Fruit fly (Drosophila melanogaster) whole organism, embryonic: ENCODE results near the gene trx.

Experiments used
- Abd-B ChIP-seq: fragments of 200-800 bp; sonication (Bioruptor generic); optimal IDR thresholded peaks from 2 replicates; lab custom pipeline; 2018; ENCODE audit warnings: missing biosample characterization, mild to moderate bottlenecking, missing genetic modification characterization, moderate library complexity
- Atf-2 ChIP-seq: fragments of 200-800 bp; sonication (Bioruptor generic); optimal IDR thresholded peaks from 2 replicates; lab custom pipeline; 2016; ENCODE audit warnings: missing biosample characterization, missing genetic modification characterization
- Atf3 ChIP-seq: fragments of 200-800 bp; sonication (Bioruptor generic); optimal IDR thresholded peaks from 3 replicates; lab custom pipeline; 2016; ENCODE audit warnings: missing biosample characterization, missing genetic modification characterization
- BEAF-32 ChIP-seq: fragments of 200-800 bp; sonication (Bioruptor generic); optimal IDR thresholded peaks from 3 replicates; lab custom pipeline; 2017; ENCODE audit warnings: missing biosample characterization, missing genetic modification characterization, mild to moderate bottlenecking, moderate library complexity, missing genetic modification reagents
- CG10979 ChIP-seq: fragments of 200-800 bp; sonication (Bioruptor generic); optimal IDR thresholded peaks from 2 replicates; lab custom pipeline; 2018; ENCODE audit warnings: missing biosample characterization, mild to moderate bottlenecking, missing genetic modification characterization, moderate library complexity
- CG11085 ChIP-seq: fragments of 200-800 bp; sonication (Bioruptor generic); IDR thresholded peaks from 2 replicates; pipeline ENCODE4 v1.3.6; 2022; ENCODE audit warnings: missing biosample characterization, missing genetic modification characterization
- CG12659 ChIP-seq: fragments of 200-800 bp; sonication (Bioruptor generic); optimal IDR thresholded peaks from 3 replicates; lab custom pipeline; 2017; ENCODE audit warnings: mild to moderate bottlenecking, missing biosample characterization, missing genetic modification reagents, missing genetic modification characterization
- CG13424 ChIP-seq: fragments of 200-800 bp; sonication (Bioruptor generic); optimal IDR thresholded peaks from 2 replicates; lab custom pipeline; 2019; ENCODE audit warnings: missing biosample characterization, mild to moderate bottlenecking, missing genetic modification characterization, moderate library complexity
- CG14441 ChIP-seq: fragments of 200-800 bp; sonication (Bioruptor generic); IDR thresholded peaks from 2 replicates; pipeline ENCODE4 v1.3.6; 2022; ENCODE audit warnings: missing biosample characterization, missing genetic modification characterization
- CG1603 ChIP-seq: fragments of 200-800 bp; sonication (Bioruptor generic); optimal IDR thresholded peaks from 2 replicates; lab custom pipeline; 2019; ENCODE audit warnings: missing biosample characterization, mild to moderate bottlenecking, missing genetic modification characterization, moderate library complexity
- CG17385 ChIP-seq: fragments of 200-800 bp; sonication (Bioruptor generic); optimal IDR thresholded peaks from 3 replicates; lab custom pipeline; 2018; ENCODE audit warnings: missing biosample characterization, mild to moderate bottlenecking, missing genetic modification characterization
- CG2199 ChIP-seq: fragments of 200-800 bp; sonication (Bioruptor generic); IDR thresholded peaks from 3 replicates; pipeline ENCODE4 v1.3.6; 2022; ENCODE audit warnings: missing biosample characterization, missing genetic modification characterization
- CG30403 ChIP-seq: fragments of 200-800 bp; sonication (Bioruptor generic); optimal IDR thresholded peaks from 3 replicates; lab custom pipeline; 2016; ENCODE audit warnings: missing biosample characterization, missing genetic modification characterization
- CG4707 ChIP-seq: fragments of 200-800 bp; sonication (Bioruptor generic); optimal IDR thresholded peaks from 2 replicates; lab custom pipeline; 2018; ENCODE audit warnings: missing biosample characterization, mild to moderate bottlenecking, missing genetic modification characterization, moderate library complexity
- CG4854 ChIP-seq: fragments of 200-800 bp; sonication (Bioruptor generic); optimal IDR thresholded peaks from 2 replicates; lab custom pipeline; 2016; ENCODE audit warnings: missing biosample characterization, missing genetic modification characterization, inconsistent platforms
- CG7357 ChIP-seq: fragments of 200-800 bp; sonication (Bioruptor generic); IDR thresholded peaks from 3 replicates; pipeline ENCODE4 v1.3.6; 2022; ENCODE audit warnings: missing biosample characterization, missing genetic modification characterization
- CG8281 ChIP-seq: fragments of 200-800 bp; sonication (Bioruptor generic); optimal IDR thresholded peaks from 2 replicates; lab custom pipeline; 2018; ENCODE audit warnings: missing biosample characterization, mild to moderate bottlenecking, missing genetic modification characterization, moderate library complexity
- CG8388 ChIP-seq: fragments of 200-800 bp; sonication (Bioruptor generic); optimal IDR thresholded peaks from 2 replicates; lab custom pipeline; 2019; ENCODE audit warnings: missing biosample characterization, mild to moderate bottlenecking, missing genetic modification characterization, moderate library complexity
- CG8478 ChIP-seq: fragments of >200 bp; optimal IDR thresholded peaks from 2 replicates; lab custom pipeline; 2018
- CG9215 ChIP-seq: fragments of 200-800 bp; sonication (Bioruptor generic); IDR thresholded peaks from 2 replicates; pipeline ENCODE4 v1.3.6; 2022; ENCODE audit warnings: missing biosample characterization, missing genetic modification characterization
- CG9609 ChIP-seq: fragments of 200-800 bp; sonication (Bioruptor generic); optimal IDR thresholded peaks from 3 replicates; lab custom pipeline; 2016; ENCODE audit warnings: missing biosample characterization, missing genetic modification characterization
- Chrac-16 ChIP-seq: fragments of 200-800 bp; sonication (Bioruptor generic); optimal IDR thresholded peaks from 3 replicates; lab custom pipeline; 2016; ENCODE audit warnings: missing biosample characterization, missing genetic modification characterization
- CrebB ChIP-seq: fragments of 200-800 bp; sonication (Bioruptor generic); optimal IDR thresholded peaks from 3 replicates; lab custom pipeline; 2018; ENCODE audit warnings: missing biosample characterization, mild to moderate bottlenecking, missing genetic modification characterization
- Dip3 ChIP-seq: fragments of 200-800 bp; sonication (Bioruptor generic); optimal IDR thresholded peaks from 3 replicates; lab custom pipeline; 2016; ENCODE audit warnings: missing biosample characterization, missing genetic modification characterization
- Ets65A ChIP-seq: fragments of 200-800 bp; sonication (Bioruptor generic); peaks from one replicate; lab custom pipeline; 2016; ENCODE audit warnings: missing biosample characterization, missing genetic modification characterization
- HLHmδ ChIP-seq: fragments of 200-800 bp; sonication (Bioruptor generic); optimal IDR thresholded peaks from 2 replicates; lab custom pipeline; 2018; ENCODE audit warnings: missing biosample characterization, mild to moderate bottlenecking, missing genetic modification characterization, moderate library complexity
- HmgD ChIP-seq: fragments of 200-800 bp; sonication (Bioruptor generic); optimal IDR thresholded peaks from 3 replicates; lab custom pipeline; 2016; ENCODE audit warnings: missing biosample characterization, missing genetic modification characterization
- Hr39 ChIP-seq: fragments of >200 bp; optimal IDR thresholded peaks from 2 replicates; lab custom pipeline; 2017
- Hr78 ChIP-seq, 2 experiments: fragments of 200-800 bp in 1 of 2; fragments of >200 bp in 1 of 2; sonication (Bioruptor generic) in 1 of 2; optimal IDR thresholded peaks; 2 replicates each; lab custom pipeline; 2017 to 2019; ENCODE audit warnings: missing biosample characterization in 2 of 2, missing genetic modification characterization in 2 of 2, mild to moderate bottlenecking in 1 of 2, moderate library complexity in 1 of 2
- Max ChIP-seq: fragments of 200-800 bp; sonication (Bioruptor generic); optimal IDR thresholded peaks from 2 replicates; lab custom pipeline; 2016; ENCODE audit warnings: missing biosample characterization, mild to moderate bottlenecking, missing genetic modification characterization
- Nf-YC ChIP-seq: fragments of 200-800 bp; optimal IDR thresholded peaks from 3 replicates; lab custom pipeline; 2019; ENCODE audit warnings: missing biosample characterization, mild to moderate bottlenecking, missing genetic modification characterization, moderate library complexity
- Oaz ChIP-seq: fragments of 200-800 bp; sonication (Bioruptor generic); IDR thresholded peaks from 2 replicates; pipeline ENCODE4 v1.3.6; 2022; ENCODE audit warnings: missing biosample characterization, missing genetic modification characterization
- Opbp ChIP-seq: fragments of 200-800 bp; sonication (Bioruptor generic); IDR thresholded peaks from 3 replicates; pipeline ENCODE4 v1.3.6; 2022; ENCODE audit warnings: missing biosample characterization, missing genetic modification characterization; ENCODE audit not compliant: partially characterized antibody
- Rfx ChIP-seq: fragments of 200-800 bp; sonication (Bioruptor generic); IDR thresholded peaks from 2 replicates; pipeline ENCODE4 v1.3.6; 2022; ENCODE audit warnings: missing biosample characterization, missing genetic modification characterization
- amos ChIP-seq: fragments of 200-800 bp; sonication (Bioruptor generic); IDR thresholded peaks from 2 replicates; pipeline ENCODE4 v1.3.6; 2022; ENCODE audit warnings: missing biosample characterization, missing genetic modification characterization; ENCODE audit not compliant: partially characterized antibody
- bcd ChIP-seq: fragments of 200-800 bp; sonication (Bioruptor generic); optimal IDR thresholded peaks from 2 replicates; lab custom pipeline; 2017; ENCODE audit warnings: missing biosample characterization, mild to moderate bottlenecking, missing genetic modification characterization
- chn ChIP-seq: fragments of 200-800 bp; sonication (Bioruptor generic); optimal IDR thresholded peaks from 2 replicates; lab custom pipeline; 2016; ENCODE audit warnings: missing biosample characterization, missing genetic modification characterization
- ci ChIP-seq: fragments of 200-800 bp; sonication (Bioruptor generic); IDR thresholded peaks from 3 replicates; pipeline ENCODE4 v1.3.6; 2022; ENCODE audit warnings: missing biosample characterization, missing genetic modification characterization
- dysf ChIP-seq: fragments of 200-800 bp; sonication (Bioruptor generic); IDR thresholded peaks from 3 replicates; pipeline ENCODE4 v1.3.6; 2022; ENCODE audit warnings: missing biosample characterization, missing genetic modification characterization
- en ChIP-seq: fragments of 200-800 bp; sonication (Bioruptor generic); optimal IDR thresholded peaks from 2 replicates; lab custom pipeline; 2016; ENCODE audit warnings: missing biosample characterization, missing genetic modification characterization
- fd3F ChIP-seq: fragments of 200-800 bp; sonication (Bioruptor generic); optimal IDR thresholded peaks from 2 replicates; lab custom pipeline; 2018; ENCODE audit warnings: missing biosample characterization, mild to moderate bottlenecking, missing genetic modification characterization, moderate library complexity
- gcm2 ChIP-seq: fragments of 200-800 bp; sonication (Bioruptor generic); optimal IDR thresholded peaks from 2 replicates; lab custom pipeline; 2016; ENCODE audit warnings: missing biosample characterization, missing genetic modification characterization
- ham ChIP-seq: fragments of 200-800 bp; sonication (Bioruptor generic); IDR thresholded peaks from 2 replicates; pipeline ENCODE4 v1.3.6; 2022; ENCODE audit warnings: missing biosample characterization, missing genetic modification characterization
- jing ChIP-seq: fragments of 200-800 bp; sonication (Bioruptor generic); optimal IDR thresholded peaks from 2 replicates; lab custom pipeline; 2018; ENCODE audit warnings: missing biosample characterization, mild to moderate bottlenecking, missing genetic modification characterization
- luna ChIP-seq: fragments of 200-800 bp; sonication (Bioruptor generic); optimal IDR thresholded peaks from 2 replicates; lab custom pipeline; 2016; ENCODE audit warnings: missing biosample characterization, missing genetic modification characterization
- sens-2 ChIP-seq: fragments of 200-800 bp; sonication (Bioruptor generic); IDR thresholded peaks from 2 replicates; pipeline ENCODE4 v1.3.6; 2022; ENCODE audit warnings: missing biosample characterization, missing genetic modification characterization
- slou ChIP-seq: fragments of 200-800 bp; sonication (Bioruptor generic); optimal IDR thresholded peaks from 3 replicates; lab custom pipeline; 2016; ENCODE audit warnings: missing biosample characterization, missing genetic modification characterization
- trem ChIP-seq: fragments of 200-800 bp; optimal IDR thresholded peaks from 3 replicates; lab custom pipeline; 2019; ENCODE audit warnings: missing biosample characterization, mild to moderate bottlenecking, missing genetic modification characterization, moderate library complexity
- tup ChIP-seq: fragments of 200-800 bp; sonication (Bioruptor generic); optimal IDR thresholded peaks from 2 replicates; lab custom pipeline; 2016; ENCODE audit warnings: missing biosample characterization, mild to moderate bottlenecking, missing genetic modification characterization, moderate library complexity
- wek ChIP-seq: fragments of 200-800 bp; sonication (Bioruptor generic); optimal IDR thresholded peaks from 3 replicates; lab custom pipeline; 2018; ENCODE audit warnings: missing biosample characterization, mild to moderate bottlenecking, missing genetic modification characterization, moderate library complexity
- z ChIP-seq: fragments of 200-800 bp; sonication (Bioruptor generic); IDR thresholded peaks from 3 replicates; pipeline ENCODE4 v1.3.6; 2022; ENCODE audit warnings: missing biosample characterization, missing genetic modification characterization
- zen ChIP-seq: fragments of 200-800 bp; sonication (Bioruptor generic); optimal IDR thresholded peaks from 3 replicates; lab custom pipeline; 2018; ENCODE audit warnings: missing biosample characterization, mild to moderate bottlenecking, missing genetic modification characterization, moderate library complexity

The trx gene

DNA sequence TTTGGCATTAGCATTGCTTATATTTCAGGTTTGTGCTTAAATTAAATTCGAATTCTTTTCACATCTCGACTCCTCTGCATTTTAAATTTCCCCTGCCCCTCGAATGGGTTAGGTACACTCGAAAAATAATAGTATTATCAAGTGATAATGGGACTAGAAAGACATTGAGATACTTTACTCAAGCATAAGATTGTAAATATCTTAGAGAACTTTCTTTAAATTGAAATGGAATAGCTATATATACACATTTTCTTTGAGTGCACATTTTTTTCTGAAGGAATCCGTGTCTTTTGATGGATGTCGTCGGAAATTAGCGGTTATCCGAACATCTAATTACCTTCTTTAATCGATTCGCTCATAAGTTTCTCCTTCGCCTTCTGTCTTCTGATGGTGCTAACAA, 24.3 kb upstream of the trx start (continued):
- TF ChIP-seq z (GFP tag; lab: Robert Waterston, UW) (no peak), CG4854 (no peak), slou (no peak), en (GFP tag; lab: Kevin White, UChicago) (peak; percentile 16), Chrac-16 (GFP tag; lab: Kevin White, UChicago) (no peak), bcd (GFP tag; lab: Kevin White, UChicago) (no peak), Max (GFP tag; lab: Kevin White, UChicago) (no peak), HLHmδ (GFP tag; lab: Kevin White, UChicago) (no peak), amos (GFP tag; lab: Robert Waterston, UW) (no peak), CG9215 (GFP tag; lab: Robert Waterston, UW) (0 out of 2 replicates have a peak, but pooled peaks have one; percentile 9), fd3F (GFP tag; lab: Kevin White, UChicago) (no peak), CG30403 (GFP tag; lab: Kevin White, UChicago) (peak; percentile 31), CG1603 (no peak), trem (peak; percentile 7), HmgD (GFP tag; lab: Kevin White, UChicago) (no peak), CG9609 (GFP tag; lab: Kevin White, UChicago) (no peak), Ets65A (GFP tag; lab: Kevin White, UChicago) (no peak), ci (0 out of 3 replicates have a peak, but pooled peaks have one; percentile 23), wek (GFP tag; lab: Kevin White, UChicago) (no peak), jing (no peak), Hr78 (GFP tag; optimal IDR thresholded peaks at IDR 0.05; lab: Kevin White, UChicago) (no peak), CG12659 (GFP tag; lab: Kevin White, UChicago) (no peak), CG8281 (no peak), BEAF-32 (GFP tag; lab: Kevin White, UChicago) (no peak), CG2199 (GFP tag; lab: Robert Waterston, UW) (no peak), luna (GFP tag; lab: Kevin White, UChicago) (no peak), ham (GFP tag; lab: Robert Waterston, UW) (no peak), Abd-B (no peak), Opbp (GFP tag; lab: Robert Waterston, UW) (no peak), sens-2 (GFP tag; lab: Robert Waterston, UW) (no peak), CrebB (no peak), CG7357 (GFP tag; lab: Robert Waterston, UW) (no peak), chn (GFP tag; lab: Kevin White, UChicago) (no peak), CG17385 (no peak), Dip3 (GFP tag; lab: Kevin White, UChicago) (peak; percentile 9), Atf3 (no peak), CG8478 (lab: Kevin White, UChicago) (no peak), Nf-YC (tag; lab: Kevin White, UChicago) (no peak), CG10979 (peak; percentile 38), Atf-2 (GFP tag; lab: Kevin White, UChicago) (no peak), CG11085 (GFP tag; lab: Robert Waterston, UW) (no peak), zen (no peak), CG14441 (0 out of 2 replicates have a peak, but pooled peaks have one; percentile 23), dysf (GFP tag; lab: Robert Waterston, UW) (peak; percentile 58; the same call in 2 of the 3 replicates), CG8388 (GFP tag; lab: Kevin White, UChicago) (no peak), Rfx (GFP tag; lab: Robert Waterston, UW) (peak; percentile 78), Hr39 (lab: Kevin White, UChicago) (no peak), Oaz (GFP tag; lab: Robert Waterston, UW) (no peak), CG13424 (tag; lab: Kevin White, UChicago) (no peak), tup (GFP tag; lab: Kevin White, UChicago) (no peak), gcm2 (no peak), CG4707 (GFP tag; lab: Kevin White, UChicago) (no peak)
